Fruit fly (Drosophila melanogaster): ENCODE measurements around the gene CG40485.
A peak's percentile ranks its signal among the peaks of the same experiment; 100 is the strongest.

Gene CG40485

dm6 chrX:23004598-23005469 is 42.7 kb upstream of the CG40485 start, which contains the start of the genes stnA and stnB (continued):
- TF ChIP-seq grau (tag; optimal IDR thresholded peaks at IDR 0.05) (peak; percentile 47), pzg (GFP tag; optimal IDR thresholded peaks at IDR 0.05) (no peak), CG15073 (GFP tag; optimal IDR thresholded peaks at IDR 0.05) (no peak), vvl (GFP tag; IDR thresholded peaks at IDR 0.05) (0 out of 2 replicates have a peak, but pooled peaks have one; percentile 29), D19B (GFP tag; optimal IDR thresholded peaks at IDR 0.05) (peak; percentile 56), Usf (GFP tag; optimal IDR thresholded peaks at IDR 0.05) (no peak), Pdp1 (GFP tag; optimal IDR thresholded peaks at IDR 0.05) (peak in 1 of 2 experiments; percentile 4), gem (tag; optimal IDR thresholded peaks at IDR 0.05) (peak; percentile 56), Aef1 (GFP tag; IDR thresholded peaks at IDR 0.05) (0 out of 3 replicates have a peak, but pooled peaks have one; percentile 18), Sry-δ (GFP tag; optimal IDR thresholded peaks at IDR 0.05) (no peak), Fer1 (GFP tag; optimal IDR thresholded peaks at IDR 0.05) (peak; percentile 63), CG1024 (GFP tag; IDR thresholded peaks at IDR 0.05) (no peak), Hmr (GFP tag; optimal IDR thresholded peaks at IDR 0.05) (peak; percentile 32)

- TF ChIP-seq Bteb2 (GFP tag; optimal IDR thresholded peaks at IDR 0.05) (no peak), CG32767 (GFP tag; IDR thresholded peaks at IDR 0.05) (no peak), Dek (tag; optimal IDR thresholded peaks at IDR 0.05) (no peak), stwl (tag; optimal IDR thresholded peaks at IDR 0.05) (peak; percentile 94)
Observed at dm6 chrX:22981508-22981907, 19.3 kb upstream of the CG40485 start.

- TF ChIP-seq Ets65A (GFP tag) (peak; percentile 11), CG9817 (tag; optimal IDR thresholded peaks at IDR 0.05) (no peak), CG1529 (GFP tag; optimal IDR thresholded peaks at IDR 0.05) (no peak), Mrtf (GFP tag; IDR thresholded peaks at IDR 0.05) (no peak)
Observed at dm6 chrX:22959991-22960390, 2.2 kb downstream of the CG40485 start, which contains the start of gene CG40486. CG40486 (minus strand) TSS chrX:22960091.

dm6 chrX:22945021-22945420 is 17.1 kb downstream of the CG40485 start, which contains the start of gene Cnep1r1:
Cnep1r1 (plus strand) TSS chrX:22945321.
- TF ChIP-seq mirr (GFP tag; optimal IDR thresholded peaks at IDR 0.05) (no peak), sens (GFP tag) (no peak), crol (GFP tag; IDR thresholded peaks at IDR 0.05) (no peak), CG9437 (GFP tag; optimal IDR thresholded peaks at IDR 0.05) (no peak), CG13424 (tag; optimal IDR thresholded peaks at IDR 0.05) (no peak), CG13894 (tag; optimal IDR thresholded peaks at IDR 0.05) (no peak), ci (GFP tag; IDR thresholded peaks at IDR 0.05) (no peak), amos (GFP tag; IDR thresholded peaks at IDR 0.05; ENCODE audit: partially characterized antibody) (no peak), Hand (GFP tag; optimal IDR thresholded peaks at IDR 0.05) (no peak), CG12104 (GFP tag; optimal IDR thresholded peaks at IDR 0.05) (no peak), pfk (GFP tag; optimal IDR thresholded peaks at IDR 0.05) (no peak), p53 (GFP tag; optimal IDR thresholded peaks at IDR 0.05) (no peak)

dm6 chrX:22917886-22918285 is 44.3 kb downstream of the CG40485 start:
- no peak for TF ChIP-seq CG17612 (GFP tag; IDR thresholded peaks at IDR 0.05)
- peak; percentile 41; the same call in 1 of the 2 replicates for TF ChIP-seq CG6689 (GFP tag; IDR thresholded peaks at IDR 0.05)
- no peak for TF ChIP-seq PHDP (tag; optimal IDR thresholded peaks at IDR 0.05)
- TF ChIP-seq lab (GFP tag; optimal IDR thresholded peaks at IDR 0.05): no peak
- peak; percentile 72; the same call in 2 of the 3 replicates for TF ChIP-seq CG2199 (GFP tag; IDR thresholded peaks at IDR 0.05)
- TF ChIP-seq CG11504 (tag; optimal IDR thresholded peaks at IDR 0.05): peak; percentile 96
- no peak for TF ChIP-seq CG6175 (GFP tag; IDR thresholded peaks at IDR 0.05)
- TF ChIP-seq Trl (optimal IDR thresholded peaks at IDR 0.05): peak; percentile 37 to 47
- TF ChIP-seq Trl (GFP tag; optimal IDR thresholded peaks at IDR 0.05): no peak

All from whole organism, embryonic.